Fruit fly (Drosophila melanogaster) whole organism, prepupa: ENCODE data around the gene CG17768.

Experiments
- CG31627 ChIP-seq: fragments of 200-800 bp; sonication (Bioruptor generic); optimal IDR thresholded peaks from 3 replicates; lab custom pipeline; 2016; ENCODE audit warnings: missing biosample characterization, missing genetic modification characterization
- Eip75B ChIP-seq: fragments of 200-800 bp; sonication (Bioruptor generic); optimal IDR thresholded peaks from 3 replicates; lab custom pipeline; 2016; ENCODE audit warnings: missing biosample characterization, missing genetic modification characterization
- Ets96B ChIP-seq: fragments of 200-800 bp; optimal IDR thresholded peaks from 2 replicates; lab custom pipeline; 2019; ENCODE audit warnings: missing biosample characterization, mild to moderate bottlenecking, missing genetic modification characterization, moderate library complexity
- Sox102F ChIP-seq: fragments of 200-800 bp; sonication (Bioruptor generic); optimal IDR thresholded peaks from 2 replicates; lab custom pipeline; 2016; ENCODE audit warnings: missing biosample characterization, mild to moderate bottlenecking, missing genetic modification characterization
- fd85E ChIP-seq: fragments of 200-800 bp; sonication (Bioruptor generic); optimal IDR thresholded peaks from 3 replicates; lab custom pipeline; 2016; ENCODE audit warnings: missing biosample characterization, missing genetic modification characterization

- TF ChIP-seq Ets96B (tag; lab: Kevin White, UChicago) (no peak), Eip75B (GFP tag; lab: Kevin White, UChicago) (no peak), Sox102F (GFP tag; lab: Kevin White, UChicago) (no peak), fd85E (no peak), CG31627 (no peak)
Observed at dm6 chr2L:10378631-10379030, 26.4 kb downstream of the CG17768 start.
